Worm (Caenorhabditis elegans) whole organism, L3 larva: ENCODE measurements around the gene clec-41.
"Not testable (repeated sequence)": the region's sequence is repeated elsewhere in the genome, so short reads cannot be mapped to it uniquely, and the experiment has no call there.

ENCODE experiments used
- R02D3.7 ChIP-seq: fragments of 150-350 bp; optimal IDR thresholded peaks from 2 replicates; lab custom pipeline; 2014; ENCODE audit warnings: missing biosample characterization, missing genetic modification characterization
- ZK546.5 ChIP-seq: sonication (generic microtip); optimal IDR thresholded peaks from 2 replicates; lab custom pipeline; 2017; ENCODE audit warnings: missing biosample characterization, missing genetic modification characterization
- ama-1 ChIP-seq: fragments of 150-350 bp; optimal IDR thresholded peaks from 2 replicates; lab custom pipeline; 2018
- ceh-16 ChIP-seq: sonication (generic microtip); optimal IDR thresholded peaks from 2 replicates; lab custom pipeline; 2017; ENCODE audit warnings: missing biosample characterization, missing genetic modification characterization
- ceh-28 ChIP-seq: fragments of 150-350 bp; optimal IDR thresholded peaks from 2 replicates; lab custom pipeline; 2014; ENCODE audit warnings: missing biosample characterization, missing genetic modification reagents, missing genetic modification characterization
- ceh-9 ChIP-seq: sonication (generic microtip); optimal IDR thresholded peaks from 2 replicates; lab custom pipeline; 2018; ENCODE audit warnings: missing biosample characterization, missing genetic modification characterization
- egl-27 ChIP-seq: sonication (generic microtip); optimal IDR thresholded peaks from 4 replicates; lab custom pipeline; 2017; ENCODE audit warnings: missing biosample characterization, missing genetic modification reagents, missing genetic modification characterization
- egl-5 ChIP-seq: fragments of 150-350 bp; optimal IDR thresholded peaks from 2 replicates; lab custom pipeline; 2017; ENCODE audit warnings: missing biosample characterization, missing genetic modification reagents, missing genetic modification characterization, inconsistent platforms
- elt-2 ChIP-seq: sonication (generic microtip); optimal IDR thresholded peaks from 2 replicates; lab custom pipeline; 2016; ENCODE audit warnings: missing genetic modification reagents, mild to moderate bottlenecking, missing genetic modification characterization, missing compliant biosample characterization
- elt-3 ChIP-seq, 3 experiments: fragments of 150-350 bp in 1 of 3; sonication (generic microtip) in 2 of 3; optimal IDR thresholded peaks; 2 replicates in 2 of 3; 4 replicates in 1 of 3; lab custom pipeline; 2014 to 2017; ENCODE audit warnings: missing biosample characterization in 3 of 3, missing genetic modification characterization in 3 of 3
- fos-1 ChIP-seq: fragments of 150-350 bp; optimal IDR thresholded peaks from 2 replicates; lab custom pipeline; 2014; ENCODE audit warnings: missing biosample characterization, missing genetic modification characterization
- hmg-11 ChIP-seq: sonication (generic microtip); optimal IDR thresholded peaks from 2 replicates; lab custom pipeline; 2016; ENCODE audit warnings: missing genetic modification characterization, missing compliant biosample characterization
- jun-1 ChIP-seq: fragments of 150-350 bp; optimal IDR thresholded peaks from 2 replicates; lab custom pipeline; 2014; ENCODE audit warnings: missing biosample characterization, missing genetic modification reagents, missing genetic modification characterization
- lin-39 ChIP-seq: fragments of 150-350 bp; optimal IDR thresholded peaks from 2 replicates; lab custom pipeline; 2018; ENCODE audit warnings: missing biosample characterization, missing genetic modification reagents, missing genetic modification characterization
- lsy-12 ChIP-seq: sonication (generic microtip); optimal IDR thresholded peaks from 2 replicates; lab custom pipeline; 2016; ENCODE audit warnings: mild to moderate bottlenecking, missing genetic modification characterization, missing compliant biosample characterization
- mdl-1 ChIP-seq: fragments of 150-350 bp; optimal IDR thresholded peaks from 2 replicates; lab custom pipeline; 2014; ENCODE audit warnings: missing biosample characterization, missing genetic modification characterization
- mml-1 ChIP-seq: fragments of 150-350 bp; sonication (generic microtip); optimal IDR thresholded peaks from 3 replicates; lab custom pipeline; 2014; ENCODE audit warnings: missing biosample characterization, missing genetic modification characterization
- nfya-1 ChIP-seq: sonication (generic microtip); optimal IDR thresholded peaks from 2 replicates; lab custom pipeline; 2017; ENCODE audit warnings: missing genetic modification characterization, mild to moderate bottlenecking, missing compliant biosample characterization, antibody characterized with exemption, moderate library complexity; ENCODE audit not compliant: insufficient read depth
- nhr-11 ChIP-seq: fragments of 150-350 bp; optimal IDR thresholded peaks from 2 replicates; lab custom pipeline; 2014; ENCODE audit warnings: missing biosample characterization, missing genetic modification characterization
- nhr-12 ChIP-seq: fragments of 150-350 bp; optimal IDR thresholded peaks from 2 replicates; lab custom pipeline; 2014; ENCODE audit warnings: missing biosample characterization, missing genetic modification characterization
- nhr-25 ChIP-seq: sonication (generic microtip); optimal IDR thresholded peaks from 2 replicates; lab custom pipeline; 2017; ENCODE audit warnings: missing biosample characterization, missing genetic modification characterization
- nhr-43 ChIP-seq: sonication (generic microtip); optimal IDR thresholded peaks from 2 replicates; lab custom pipeline; 2016; ENCODE audit warnings: mild to moderate bottlenecking, missing genetic modification characterization, missing compliant biosample characterization; ENCODE audit not compliant: poor library complexity, severe bottlenecking
- nhr-67 ChIP-seq: fragments of 150-350 bp; optimal IDR thresholded peaks from 2 replicates; lab custom pipeline; 2014; ENCODE audit warnings: missing biosample characterization, missing genetic modification characterization
- nhr-76 ChIP-seq: fragments of 150-350 bp; sonication (generic microtip); optimal IDR thresholded peaks from 5 replicates; lab custom pipeline; 2014; ENCODE audit warnings: missing biosample characterization, missing genetic modification characterization
- nhr-77 ChIP-seq: fragments of 150-350 bp; optimal IDR thresholded peaks from 2 replicates; lab custom pipeline; 2014; ENCODE audit warnings: missing biosample characterization, missing genetic modification characterization
- pqm-1 ChIP-seq: fragments of 150-350 bp; optimal IDR thresholded peaks from 2 replicates; lab custom pipeline; 2017; ENCODE audit warnings: missing biosample characterization, missing genetic modification characterization, inconsistent platforms
- sea-2 ChIP-seq: fragments of 150-350 bp; sonication (generic microtip); optimal IDR thresholded peaks from 4 replicates; lab custom pipeline; 2014; ENCODE audit warnings: missing biosample characterization, missing genetic modification reagents, missing genetic modification characterization
- skn-1 ChIP-seq: fragments of 150-350 bp; optimal IDR thresholded peaks from 2 replicates; lab custom pipeline; 2014; ENCODE audit warnings: missing biosample characterization, missing genetic modification characterization
- snpc-4 ChIP-seq: fragments of 150-350 bp; optimal IDR thresholded peaks from 2 replicates; lab custom pipeline; 2014; ENCODE audit warnings: missing biosample characterization, missing genetic modification characterization
- tbx-2 ChIP-seq: sonication (generic microtip); optimal IDR thresholded peaks from 2 replicates; lab custom pipeline; 2016; ENCODE audit warnings: mild to moderate bottlenecking, missing genetic modification characterization, missing compliant biosample characterization
- unc-39 ChIP-seq: sonication (generic microtip); optimal IDR thresholded peaks from 4 replicates; lab custom pipeline; 2017; ENCODE audit warnings: missing biosample characterization, missing genetic modification characterization
- unc-62 ChIP-seq: fragments of 150-350 bp; sonication (generic microtip); optimal IDR thresholded peaks from 4 replicates; lab custom pipeline; 2014; ENCODE audit warnings: missing biosample characterization, missing genetic modification reagents, missing genetic modification characterization
- zag-1 ChIP-seq: fragments of 150-350 bp; optimal IDR thresholded peaks from 2 replicates; lab custom pipeline; 2014; ENCODE audit warnings: missing biosample characterization, missing genetic modification characterization
- ztf-11 ChIP-seq: fragments of 150-350 bp; optimal IDR thresholded peaks from 2 replicates; lab custom pipeline; 2014; ENCODE audit warnings: missing biosample characterization, missing genetic modification characterization
- ztf-4 ChIP-seq: fragments of 150-350 bp; optimal IDR thresholded peaks from 2 replicates; lab custom pipeline; 2014; ENCODE audit warnings: missing biosample characterization, missing genetic modification characterization

Gene clec-41

DNA sequence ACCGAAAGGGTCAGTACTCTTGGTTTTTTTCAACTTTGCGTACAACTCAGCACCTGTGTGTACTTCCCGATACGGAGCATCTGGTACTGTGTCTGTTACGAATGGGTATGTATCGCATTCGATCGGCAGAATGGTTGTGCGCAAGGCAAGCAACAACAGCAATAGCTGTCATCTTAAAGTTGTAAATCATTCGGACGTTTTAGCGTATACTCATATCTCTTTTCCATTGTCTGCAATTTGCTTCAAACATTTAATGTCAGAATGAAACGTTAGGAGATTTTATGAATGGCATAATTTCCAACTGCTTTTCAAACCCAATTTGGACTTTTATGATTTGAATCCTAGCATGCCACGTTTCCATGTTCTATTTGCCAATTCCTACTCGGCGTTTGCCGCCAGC is 19.2 kb upstream of the clec-41 start:
- TF ChIP-seq lsy-12 (tag; lab: Kevin White, UChicago): no peak
- TF ChIP-seq mdl-1 (tag; lab: Kevin White, UChicago): no peak
- no peak for TF ChIP-seq sea-2 (GFP tag; lab: Kevin White, UChicago)
- no peak for TF ChIP-seq hmg-11 (tag; lab: Kevin White, UChicago)
- no peak for TF ChIP-seq snpc-4 (tag; lab: Kevin White, UChicago)

DNA sequence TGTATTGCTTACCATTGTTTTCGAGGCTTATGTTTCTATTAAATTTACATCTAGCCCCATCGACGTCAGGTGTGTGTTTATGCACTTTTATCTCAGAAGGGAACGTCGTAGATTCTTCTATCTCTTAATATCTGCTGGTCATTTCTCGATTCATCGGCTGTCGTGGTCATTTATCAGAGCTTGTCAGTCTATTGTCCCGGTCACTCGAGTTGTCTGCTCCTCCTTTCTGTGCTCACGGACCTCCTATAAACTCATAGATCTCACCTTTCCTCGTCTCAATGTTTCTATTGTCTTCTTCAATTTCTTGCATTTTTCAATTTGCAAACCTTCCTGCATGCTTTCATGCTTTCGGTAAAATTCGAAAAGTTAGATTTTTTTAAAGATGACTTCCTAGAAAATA is 16.3 kb upstream of the clec-41 start:
- TF ChIP-seq hmg-11 (tag; lab: Kevin White, UChicago) (no peak), lin-39 (tag; lab: Kevin White, UChicago) (no peak), nhr-43 (tag; lab: Kevin White, UChicago) (no peak), zag-1 (tag; lab: Kevin White, UChicago) (no peak), ceh-9 (tag; lab: Kevin White, UChicago) (no peak), fos-1 (tag; lab: Kevin White, UChicago) (no peak), nhr-67 (tag; lab: Kevin White, UChicago) (no peak), ZK546.5 (no peak)

DNA sequence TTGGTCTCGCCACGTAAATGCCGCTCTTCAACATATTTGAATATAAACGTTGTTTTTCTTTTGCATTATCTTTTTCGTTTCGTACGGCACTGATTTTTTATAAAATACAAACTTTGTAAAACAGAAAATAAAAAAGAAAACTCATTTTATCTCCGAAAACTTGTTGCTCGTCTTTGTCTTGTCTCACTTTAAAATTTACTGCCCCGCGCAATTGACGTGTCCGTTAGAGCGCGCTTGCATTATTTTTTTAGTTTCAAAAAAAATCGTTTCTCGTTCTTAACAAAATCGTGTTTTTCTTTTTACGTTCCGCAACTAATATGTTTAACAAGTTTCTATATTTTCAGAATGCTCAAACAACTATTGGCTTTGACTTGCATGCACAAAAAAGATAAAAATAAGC is 14.7 kb upstream of the clec-41 start, which contains the start of gene noca-1:
Gene noca-1, plus strand, starts transcription at position 345 of the 400 bp plus-strand sequence.
- no peak for TF ChIP-seq nhr-76 (tag; lab: Kevin White, UChicago)
- no peak for TF ChIP-seq mml-1
- no peak for TF ChIP-seq hmg-11 (tag; lab: Kevin White, UChicago)
- no peak for TF ChIP-seq ceh-28 (tag; lab: Kevin White, UChicago)
- TF ChIP-seq fos-1 (tag; lab: Kevin White, UChicago): no peak
- no peak for TF ChIP-seq elt-2 (tag; lab: Kevin White, UChicago)
- no peak for TF ChIP-seq nhr-77
- TF ChIP-seq nhr-67 (tag; lab: Kevin White, UChicago): no peak

DNA sequence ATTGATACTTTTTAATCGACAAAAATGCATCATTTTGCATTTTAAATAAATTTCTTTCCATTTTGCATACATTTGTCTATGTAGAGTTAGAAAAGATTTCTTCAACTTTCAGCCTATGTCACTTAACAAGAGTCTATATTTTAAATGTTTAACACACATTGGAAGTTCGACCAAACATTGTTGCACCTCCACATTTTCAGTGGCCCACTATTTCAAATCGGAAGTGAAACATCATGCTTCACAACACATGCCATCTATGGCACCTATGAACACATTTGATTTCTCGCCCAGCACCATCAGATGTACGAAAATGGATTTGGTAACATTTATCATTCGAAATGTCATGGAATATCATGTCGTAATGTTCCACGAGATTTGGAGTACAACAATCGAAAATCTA is 780 bp upstream of the clec-41 start, which contains the start of gene dhc-3:
Gene dhc-3, plus strand, starts transcription at position 301 of the 400 bp plus-strand sequence.
- TF ChIP-seq egl-5 (tag; lab: Kevin White, UChicago) (no peak), R02D3.7 (tag; lab: Kevin White, UChicago) (no peak), nhr-12 (no peak), nhr-43 (tag; lab: Kevin White, UChicago) (no peak), unc-62 (GFP tag; lab: Kevin White, UChicago) (no peak), ceh-16 (tag; lab: Kevin White, UChicago) (no peak), nhr-11 (tag; lab: Kevin White, UChicago) (no peak), elt-3 (tag; optimal IDR thresholded peaks at IDR 0.05; lab: Kevin White, UChicago) (no peak), nhr-25 (tag; lab: Kevin White, UChicago) (no peak), pqm-1 (tag; lab: Kevin White, UChicago) (no peak), jun-1 (tag; lab: Kevin White, UChicago) (no peak), ztf-11 (no peak), egl-27 (no peak), ztf-4 (no peak), tbx-2 (no peak), nhr-76 (tag; lab: Kevin White, UChicago) (no peak), nfya-1 (tag; lab: Kevin White, UChicago) (no peak), unc-39 (no peak), ama-1 (no peak), ceh-9 (tag; lab: Kevin White, UChicago) (no peak)

DNA sequence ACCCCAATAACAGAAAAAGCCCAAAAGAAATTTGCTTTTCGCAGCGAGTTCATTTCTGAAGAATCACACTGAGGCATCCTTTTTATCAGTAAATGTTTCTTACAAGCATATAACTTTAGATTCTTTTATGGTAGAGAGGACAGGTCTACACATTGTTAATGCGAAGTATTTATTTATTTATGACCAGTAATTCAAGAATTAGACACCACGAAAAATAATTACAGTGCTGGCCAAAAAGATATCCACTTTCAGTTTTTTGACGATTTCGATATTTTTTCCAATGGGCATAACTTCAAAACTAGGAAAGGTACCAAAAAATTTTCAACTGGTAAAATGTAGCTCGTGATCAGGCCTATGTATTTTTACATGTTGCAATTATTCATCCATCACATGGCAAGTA is 3.1 kb downstream of the clec-41 start, which contains the start of gene clec-225:
Gene clec-225, minus strand, starts transcription at position 101 of the 400 bp plus-strand sequence.
- not testable (repeated sequence) for TF ChIP-seq skn-1; egl-5 (tag; lab: Kevin White, UChicago); nhr-12
